Fruit fly (Drosophila melanogaster): Measurements from ENCODE around the gene TfIIFalpha.

Gene TfIIFalpha

dm6 chr3R:6404174-6404573 lies 23.9 kb downstream of the TfIIFalpha start (continued):
- TF ChIP-seq CG17359 (tag; optimal IDR thresholded peaks at IDR 0.05) = peak; percentile 87
- TF ChIP-seq Lim3 (GFP tag; IDR thresholded peaks at IDR 0.05) = 0 out of 2 replicates have a peak, but pooled peaks have one; percentile 24
- TF ChIP-seq cg (GFP tag; optimal IDR thresholded peaks at IDR 0.05) = no peak
- peak; percentile 65 for TF ChIP-seq CG12942 (GFP tag; optimal IDR thresholded peaks at IDR 0.05)
- peak; percentile 63 for TF ChIP-seq Dip3 (GFP tag; optimal IDR thresholded peaks at IDR 0.05)
- TF ChIP-seq CG11456 (GFP tag; IDR thresholded peaks at IDR 0.05) = peak; percentile 90
- peak; percentile 61 for TF ChIP-seq CG7786 (GFP tag; optimal IDR thresholded peaks at IDR 0.05)
- TF ChIP-seq Mrtf (GFP tag; IDR thresholded peaks at IDR 0.05) = no peak; the same call in none of the 3 replicates
- TF ChIP-seq abd-A (tag; optimal IDR thresholded peaks at IDR 0.05) = no peak
- TF ChIP-seq C15 (GFP tag; IDR thresholded peaks at IDR 0.05) = peak; percentile 82; the same call in 2 of the 3 replicates
- peak; percentile 86 for TF ChIP-seq CG6689 (GFP tag; IDR thresholded peaks at IDR 0.05)
- TF ChIP-seq chm (GFP tag; IDR thresholded peaks at IDR 0.05) = peak; percentile 87
- TF ChIP-seq pita (GFP tag; optimal IDR thresholded peaks at IDR 0.05) = no peak
- TF ChIP-seq fd96Cb (tag; optimal IDR thresholded peaks at IDR 0.05) = peak; percentile 77
- TF ChIP-seq Oaz (GFP tag; IDR thresholded peaks at IDR 0.05) = peak; percentile 82
- TF ChIP-seq fu2 (GFP tag; optimal IDR thresholded peaks at IDR 0.05) = peak; percentile 42
- TF ChIP-seq CG8944 (GFP tag; optimal IDR thresholded peaks at IDR 0.05) = peak; percentile 49
- peak; percentile 51 for TF ChIP-seq CG3838 (GFP tag; optimal IDR thresholded peaks at IDR 0.05)
- peak; percentile 36 for TF ChIP-seq Dad (GFP tag; optimal IDR thresholded peaks at IDR 0.05)
- TF ChIP-seq CG13894 (tag; optimal IDR thresholded peaks at IDR 0.05) = no peak
- peak; percentile 68 for TF ChIP-seq CG9609 (GFP tag; optimal IDR thresholded peaks at IDR 0.05)
- peak; percentile 72; the same call in 2 of the 3 replicates for TF ChIP-seq CG7357 (GFP tag; IDR thresholded peaks at IDR 0.05)
- no peak for TF ChIP-seq Dip2 (GFP tag; IDR thresholded peaks at IDR 0.05)
- TF ChIP-seq CG31441 (GFP tag; IDR thresholded peaks at IDR 0.05) = peak; percentile 85
- peak; percentile 81 for TF ChIP-seq CG8388 (GFP tag; optimal IDR thresholded peaks at IDR 0.05)
- TF ChIP-seq ewg (GFP tag; optimal IDR thresholded peaks at IDR 0.05) = peak; percentile 67
- peak; percentile 35 for TF ChIP-seq CG3163 (GFP tag; optimal IDR thresholded peaks at IDR 0.05)
- TF ChIP-seq CG8765 (GFP tag; IDR thresholded peaks at IDR 0.05) = no peak; the same call in 1 of the 2 replicates
- TF ChIP-seq mam (GFP tag; optimal IDR thresholded peaks at IDR 0.05) = peak; percentile 81
- TF ChIP-seq NK7.1 (GFP tag; optimal IDR thresholded peaks at IDR 0.05) = peak; percentile 51
- TF ChIP-seq BEAF-32 (GFP tag; optimal IDR thresholded peaks at IDR 0.05) = no peak
- peak; percentile 50 for TF ChIP-seq CG13123 (GFP tag; optimal IDR thresholded peaks at IDR 0.05)
- TF ChIP-seq CG13296 (GFP tag; optimal IDR thresholded peaks at IDR 0.05) = peak; percentile 63
- peak; percentile 31 for TF ChIP-seq CG2116 (GFP tag; optimal IDR thresholded peaks at IDR 0.05)
- TF ChIP-seq CG9932 (GFP tag; IDR thresholded peaks at IDR 0.05) = peak; percentile 81
- no peak for TF ChIP-seq CG31388 (GFP tag; optimal IDR thresholded peaks at IDR 0.05)
- TF ChIP-seq ro (GFP tag; IDR thresholded peaks at IDR 0.05) = peak; percentile 65; the same call in 1 of the 2 replicates
- TF ChIP-seq CG9817 (tag; optimal IDR thresholded peaks at IDR 0.05) = peak; percentile 74
- peak; percentile 45 for TF ChIP-seq CG1647 (GFP tag; optimal IDR thresholded peaks at IDR 0.05)
- TF ChIP-seq CG2712 (tag; optimal IDR thresholded peaks at IDR 0.05) = peak; percentile 82
- peak; percentile 75 for TF ChIP-seq CG12659 (GFP tag; optimal IDR thresholded peaks at IDR 0.05)
- TF ChIP-seq Awh (GFP tag; IDR thresholded peaks at IDR 0.05) = peak; percentile 91
- peak; percentile 87 for TF ChIP-seq zfh1 (GFP tag; IDR thresholded peaks at IDR 0.05)
- TF ChIP-seq nmo (GFP tag; optimal IDR thresholded peaks at IDR 0.05) = peak; percentile 83
- TF ChIP-seq HLH54F (GFP tag; optimal IDR thresholded peaks at IDR 0.05) = peak; percentile 62
- peak; percentile 90 for TF ChIP-seq CG17328 (GFP tag; IDR thresholded peaks at IDR 0.05)
- TF ChIP-seq Dref (GFP tag; IDR thresholded peaks at IDR 0.05) = no peak
- TF ChIP-seq ems (GFP tag; optimal IDR thresholded peaks at IDR 0.05) = peak; percentile 68
- TF ChIP-seq az2 (GFP tag; optimal IDR thresholded peaks at IDR 0.05) = peak; percentile 81
- TF ChIP-seq disco-r (GFP tag; optimal IDR thresholded peaks at IDR 0.05) = peak; percentile 16
- TF ChIP-seq lmd (GFP tag; IDR thresholded peaks at IDR 0.05) = peak; percentile 88
- peak; percentile 78 to 80 for TF ChIP-seq dpn (GFP tag; optimal IDR thresholded peaks at IDR 0.05)

Data from whole organism, embryonic.